Fruit fly (Drosophila melanogaster): ENCODE results near the gene CG9147.

Gene CG9147

DNA sequence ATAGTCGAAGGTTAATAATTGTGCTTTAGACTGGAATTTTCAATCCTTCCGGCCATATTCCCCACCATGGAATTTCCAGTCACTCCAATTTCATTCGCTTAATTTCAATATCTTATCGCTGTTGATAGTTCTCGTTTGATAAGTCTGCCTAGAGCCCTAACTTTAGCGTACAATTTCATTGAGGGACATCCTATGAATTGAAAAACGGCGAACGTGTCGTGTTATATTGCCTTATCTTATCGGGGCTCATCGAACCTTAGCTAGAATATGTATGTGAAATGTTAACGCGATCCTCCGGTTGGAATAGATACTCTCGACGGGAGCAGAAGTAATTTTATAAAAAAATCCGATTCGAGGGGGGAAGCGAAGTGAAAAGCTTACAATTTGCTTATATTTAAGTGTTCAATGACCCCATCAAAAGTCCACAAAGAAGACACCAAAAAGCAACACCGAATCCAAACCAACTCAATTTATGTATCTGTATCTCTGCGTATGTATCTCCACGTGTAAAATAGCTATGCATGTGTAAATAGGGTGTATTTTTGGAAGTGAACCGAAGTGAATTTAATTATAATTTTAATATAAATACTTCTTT, 23.9 kb downstream of the CG9147 start:
- TF ChIP-seq MTF-1 (GFP tag; optimal IDR thresholded peaks at IDR 0.05; ENCODE audit: borderline replicate concordance) (no peak), CG11695 (GFP tag; IDR thresholded peaks at IDR 0.05) (no peak), Blimp-1 (GFP tag; optimal IDR thresholded peaks at IDR 0.05) (no peak), Jarid2 (GFP tag; optimal IDR thresholded peaks at IDR 0.05) (no peak), Aef1 (GFP tag; IDR thresholded peaks at IDR 0.05) (no peak), MBD-R2 (GFP tag; IDR thresholded peaks at IDR 0.05) (no peak), Nf-YC (tag; optimal IDR thresholded peaks at IDR 0.05) (no peak), E2f2 (GFP tag; IDR thresholded peaks at IDR 0.05) (no peak), CG2712 (tag; optimal IDR thresholded peaks at IDR 0.05) (no peak), sob (GFP tag; IDR thresholded peaks at IDR 0.05) (no peak), sd (tag; optimal IDR thresholded peaks at IDR 0.05) (peak; percentile 59), CG7357 (GFP tag; IDR thresholded peaks at IDR 0.05) (no peak), tin (GFP tag; optimal IDR thresholded peaks at IDR 0.05) (no peak), ara (GFP tag; IDR thresholded peaks at IDR 0.05) (no peak), Dp (GFP tag; optimal IDR thresholded peaks at IDR 0.05) (no peak), ems (GFP tag; optimal IDR thresholded peaks at IDR 0.05) (no peak), CG7372 (GFP tag; IDR thresholded peaks at IDR 0.05) (no peak), sens (GFP tag) (peak; percentile 2), grn (GFP tag; optimal IDR thresholded peaks at IDR 0.05) (peak; percentile 61), crc (GFP tag; optimal IDR thresholded peaks at IDR 0.05) (no peak), Optix (GFP tag; IDR thresholded peaks at IDR 0.05) (no peak), GATAe (GFP tag; conservative IDR thresholded peaks at IDR 0.05) (peak; percentile 80), CG17361 (GFP tag; IDR thresholded peaks at IDR 0.05) (no peak), ken (GFP tag; IDR thresholded peaks at IDR 0.05) (no peak), CG11085 (GFP tag; IDR thresholded peaks at IDR 0.05) (no peak), tgo (GFP tag; IDR thresholded peaks at IDR 0.05) (no peak), kah (GFP tag; optimal IDR thresholded peaks at IDR 0.05) (no peak), dimm (GFP tag; IDR thresholded peaks at IDR 0.05) (no peak), hkb (optimal IDR thresholded peaks at IDR 0.05) (no peak), hkb (GFP tag; IDR thresholded peaks at IDR 0.05) (no peak), CG32772 (GFP tag; IDR thresholded peaks at IDR 0.05) (no peak), HmgD (GFP tag; optimal IDR thresholded peaks at IDR 0.05) (no peak), cwo (GFP tag; optimal IDR thresholded peaks at IDR 0.05) (no peak), CG15479 (GFP tag; optimal IDR thresholded peaks at IDR 0.05) (no peak), CG43689 (GFP tag; IDR thresholded peaks at IDR 0.05) (no peak), CG8478 (optimal IDR thresholded peaks at IDR 0.05) (no peak), BEAF-32 (GFP tag; optimal IDR thresholded peaks at IDR 0.05) (no peak), chn (GFP tag; optimal IDR thresholded peaks at IDR 0.05) (no peak), CG16815 (GFP tag; optimal IDR thresholded peaks at IDR 0.05) (no peak), hbn (GFP tag; IDR thresholded peaks at IDR 0.05; ENCODE audit: partially characterized antibody) (no peak), CG4707 (GFP tag; optimal IDR thresholded peaks at IDR 0.05) (no peak), btn (GFP tag; optimal IDR thresholded peaks at IDR 0.05) (no peak), Med (GFP tag) (peak; percentile 19), Ravus (GFP tag; IDR thresholded peaks at IDR 0.05) (no peak), lola (GFP tag; optimal IDR thresholded peaks at IDR 0.05) (no peak), CG10267 (tag; optimal IDR thresholded peaks at IDR 0.05) (no peak), CG9215 (GFP tag; IDR thresholded peaks at IDR 0.05) (no peak), fd3F (GFP tag; optimal IDR thresholded peaks at IDR 0.05) (no peak), CG30403 (GFP tag; optimal IDR thresholded peaks at IDR 0.05) (no peak), Max (GFP tag; optimal IDR thresholded peaks at IDR 0.05) (no peak), exex (tag; optimal IDR thresholded peaks at IDR 0.05) (peak; percentile 68), Sry-β (GFP tag; optimal IDR thresholded peaks at IDR 0.05) (no peak)

Measured in whole organism, embryonic.